Worm (Caenorhabditis elegans) whole organism, young adult: ENCODE data around the gene cul-6.

ENCODE experiments used
- F55B11.4 ChIP-seq: sonication (generic microtip); optimal IDR thresholded peaks from 2 replicates; lab custom pipeline; 2016; ENCODE audit warnings: missing compliant biosample characterization, missing genetic modification characterization, borderline replicate concordance; ENCODE audit not compliant: insufficient read depth
- F57C9.4 ChIP-seq: sonication (generic microtip); optimal IDR thresholded peaks from 2 replicates; lab custom pipeline; 2017; ENCODE audit warnings: mild to moderate bottlenecking, missing genetic modification characterization, missing compliant biosample characterization
- Y53F4B.3 ChIP-seq: fragments of 200-800 bp; sonication (Bioruptor generic); IDR thresholded peaks from 2 replicates; pipeline ENCODE4 v1.3.6; 2022; ENCODE audit warnings: missing genetic modification reagents, missing genetic modification characterization, missing compliant biosample characterization
- ZK185.1 ChIP-seq: sonication (generic microtip); optimal IDR thresholded peaks from 2 replicates; lab custom pipeline; 2016; ENCODE audit warnings: mild to moderate bottlenecking, missing genetic modification characterization, missing compliant biosample characterization; ENCODE audit not compliant: poor library complexity, severe bottlenecking
- akir-1 ChIP-seq: fragments of 200-800 bp; sonication (Bioruptor generic); optimal IDR thresholded peaks from 2 replicates; lab custom pipeline; 2018; ENCODE audit warnings: mild to moderate bottlenecking, missing genetic modification characterization, moderate library complexity, missing compliant biosample characterization
- ceh-58 ChIP-seq: fragments of 200-800 bp; sonication (Bioruptor generic); IDR thresholded peaks from 2 replicates; pipeline ENCODE4 v1.3.6; 2022; ENCODE audit warnings: missing genetic modification characterization, missing compliant biosample characterization
- die-1 ChIP-seq: sonication (generic microtip); optimal IDR thresholded peaks from 2 replicates; lab custom pipeline; 2016; ENCODE audit warnings: missing genotype, mild to moderate bottlenecking, missing genetic modification characterization, missing compliant biosample characterization
- lin-54 ChIP-seq: fragments of 200-800 bp; sonication (Bioruptor generic); optimal IDR thresholded peaks from 2 replicates; lab custom pipeline; 2018; ENCODE audit warnings: mild to moderate bottlenecking, missing genetic modification characterization, missing compliant biosample characterization
- nfya-1 ChIP-seq: sonication (generic microtip); optimal IDR thresholded peaks from 2 replicates; lab custom pipeline; 2017; ENCODE audit warnings: antibody characterized with exemption, missing compliant biosample characterization, missing genetic modification characterization, borderline replicate concordance; ENCODE audit not compliant: insufficient read depth
- tbp1 ChIP-seq: fragments of 200-800 bp; sonication (Bioruptor generic); optimal IDR thresholded peaks from 2 replicates; lab custom pipeline; 2018; ENCODE audit warnings: mild to moderate bottlenecking, missing genetic modification characterization, missing compliant biosample characterization

DNA sequence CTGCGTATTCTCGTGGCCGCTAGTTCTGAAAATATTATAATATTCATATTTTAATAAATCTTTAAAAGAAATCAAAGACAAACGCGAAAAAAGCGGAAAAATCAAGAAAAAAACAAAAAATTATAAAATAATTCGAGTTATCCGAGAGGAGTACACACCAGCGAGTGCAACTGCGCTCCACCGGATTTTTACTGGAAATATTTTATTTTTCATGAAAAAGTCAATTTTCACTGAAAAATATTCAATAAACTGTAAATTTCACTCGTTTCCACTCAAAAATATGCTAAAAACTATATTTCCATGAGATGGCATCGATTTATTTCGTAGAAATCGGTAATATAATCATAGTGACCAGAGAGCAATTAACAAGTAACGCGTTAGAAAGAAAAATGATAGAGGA lies 15.2 kb upstream of the cul-6 start, which contains the start of gene Y55D9A.2:
- no peak for TF ChIP-seq tbp1 (GFP tag; lab: Kevin White, UChicago)
- no peak for TF ChIP-seq ceh-58 (GFP tag; lab: Robert Waterston, UW)
- no peak for TF ChIP-seq lin-54 (GFP tag; lab: Kevin White, UChicago)
- TF ChIP-seq nfya-1 = no peak
- TF ChIP-seq Y53F4B.3 (GFP tag; lab: Robert Waterston, UW) = no peak
- TF ChIP-seq ZK185.1 (tag; lab: Kevin White, UChicago) = no peak
- TF ChIP-seq akir-1 (GFP tag; lab: Kevin White, UChicago) = no peak
- no peak for TF ChIP-seq F55B11.4 (tag; lab: Kevin White, UChicago)
- no peak for TF ChIP-seq die-1
- TF ChIP-seq F57C9.4 = no peak
